Worm (Caenorhabditis elegans): ENCODE measurements around the gene T24E12.12.

- TF ChIP-seq ztf-4 (tag; optimal IDR thresholded peaks at IDR 0.05): no peak
- TF ChIP-seq nhr-76 (tag; optimal IDR thresholded peaks at IDR 0.05): no peak
- no peak for TF ChIP-seq nhr-23 (tag; optimal IDR thresholded peaks at IDR 0.05)
These were observed 46.4 kb downstream of the T24E12.12 start for ce11 chrII:3805518-3805917.
